Worm (Caenorhabditis elegans) whole organism, midembryonic: ENCODE measurements around the gene copg-1.

ENCODE experiments used
- flt-1 ChIP-seq: fragments of 200-800 bp; sonication (Bioruptor generic); IDR thresholded peaks from 2 replicates; pipeline ENCODE4 v1.3.6; 2022; ENCODE audit warnings: missing genetic modification characterization, missing compliant biosample characterization
- ztf-23 ChIP-seq: fragments of 200-800 bp; sonication (Bioruptor generic); IDR thresholded peaks from 2 replicates; pipeline ENCODE4 v1.3.6; 2022; ENCODE audit warnings: missing genetic modification reagents, missing genetic modification characterization, missing compliant biosample characterization

- TF ChIP-seq ztf-23 (GFP tag; lab: Robert Waterston, UW) (no peak), flt-1 (GFP tag; lab: Robert Waterston, UW) (no peak)
Observed at ce11 chrIV:10194345-10194744, 42.6 kb downstream of the copg-1 start, which contains the start of gene ptrg-1.
